Fruit fly (Drosophila melanogaster) whole organism, prepupa: Measurements from ENCODE around the gene CG12992.

Experiments used
- CG10631 ChIP-seq: fragments of 200-800 bp; sonication (Bioruptor generic); optimal IDR thresholded peaks from 2 replicates; lab custom pipeline; 2016; ENCODE audit warnings: missing biosample characterization, missing genetic modification characterization
- CG10669 ChIP-seq: fragments of 200-800 bp; sonication (Bioruptor generic); optimal IDR thresholded peaks from 3 replicates; lab custom pipeline; 2018; ENCODE audit warnings: missing biosample characterization, mild to moderate bottlenecking, missing genetic modification characterization, moderate library complexity
- CG11294 ChIP-seq: fragments of 200-800 bp; sonication (Bioruptor generic); IDR thresholded peaks from 2 replicates; pipeline ENCODE4 v1.3.6; 2022; ENCODE audit warnings: missing biosample characterization, missing genetic modification characterization
- CG11762 ChIP-seq: fragments of 200-800 bp; sonication (Bioruptor generic); optimal IDR thresholded peaks from 3 replicates; lab custom pipeline; 2016; ENCODE audit warnings: missing biosample characterization, missing genetic modification characterization; ENCODE audit not compliant: insufficient read depth
- CG11902 ChIP-seq: fragments of 200-800 bp; sonication (Bioruptor generic); optimal IDR thresholded peaks from 3 replicates; lab custom pipeline; 2016; ENCODE audit warnings: missing biosample characterization, missing genetic modification characterization
- CG1621 ChIP-seq: fragments of 200-800 bp; sonication (Bioruptor generic); optimal IDR thresholded peaks from 3 replicates; lab custom pipeline; 2018; ENCODE audit warnings: missing biosample characterization, mild to moderate bottlenecking, missing genetic modification characterization
- CG16779 ChIP-seq: fragments of 200-800 bp; sonication (Bioruptor generic); optimal IDR thresholded peaks from 3 replicates; lab custom pipeline; 2017; ENCODE audit warnings: missing biosample characterization, mild to moderate bottlenecking, missing genetic modification characterization
- CG3032 ChIP-seq: fragments of 200-800 bp; optimal IDR thresholded peaks from 2 replicates; lab custom pipeline; 2019; ENCODE audit warnings: missing biosample characterization, mild to moderate bottlenecking, missing genetic modification characterization, moderate library complexity
- CG31627 ChIP-seq: fragments of 200-800 bp; sonication (Bioruptor generic); optimal IDR thresholded peaks from 3 replicates; lab custom pipeline; 2016; ENCODE audit warnings: missing biosample characterization, missing genetic modification characterization
- CG32006 ChIP-seq: fragments of 200-800 bp; sonication (Bioruptor generic); optimal IDR thresholded peaks from 3 replicates; lab custom pipeline; 2017; ENCODE audit warnings: missing biosample characterization, mild to moderate bottlenecking, missing genetic modification characterization
- CG34406 ChIP-seq: fragments of 200-800 bp; sonication (Bioruptor generic); optimal IDR thresholded peaks from 3 replicates; lab custom pipeline; 2016; ENCODE audit warnings: missing biosample characterization, missing genetic modification characterization
- CG3919 ChIP-seq: fragments of 200-800 bp; sonication (Bioruptor generic); optimal IDR thresholded peaks from 3 replicates; lab custom pipeline; 2016; ENCODE audit warnings: missing biosample characterization, missing genetic modification characterization
- CG4318 ChIP-seq: fragments of 200-800 bp; sonication (Bioruptor generic); optimal IDR thresholded peaks from 3 replicates; lab custom pipeline; 2017; ENCODE audit warnings: missing biosample characterization, mild to moderate bottlenecking, missing genetic modification characterization
- CG6792 ChIP-seq: fragments of 200-800 bp; sonication (Bioruptor generic); optimal IDR thresholded peaks from 3 replicates; lab custom pipeline; 2016; ENCODE audit warnings: missing biosample characterization, missing genetic modification characterization
- CG6808 ChIP-seq: fragments of 200-800 bp; sonication (Bioruptor generic); optimal IDR thresholded peaks from 3 replicates; lab custom pipeline; 2017; ENCODE audit warnings: missing biosample characterization, missing genetic modification characterization, mild to moderate bottlenecking, moderate library complexity, missing genetic modification reagents
- CG6854 ChIP-seq: fragments of 200-800 bp; sonication (Bioruptor generic); optimal IDR thresholded peaks from 2 replicates; lab custom pipeline; 2017; ENCODE audit warnings: missing biosample characterization, mild to moderate bottlenecking, missing genetic modification characterization
- CG7368 ChIP-seq: fragments of 200-800 bp; sonication (Bioruptor generic); optimal IDR thresholded peaks from 3 replicates; lab custom pipeline; 2016; ENCODE audit warnings: missing biosample characterization, missing genetic modification characterization
- CG8119 ChIP-seq: fragments of 200-800 bp; sonication (Bioruptor generic); IDR thresholded peaks from 3 replicates; pipeline ENCODE4 v1.3.6; 2022; ENCODE audit warnings: missing biosample characterization, missing genetic modification characterization
- CG8319 ChIP-seq: fragments of 200-800 bp; sonication (Bioruptor generic); optimal IDR thresholded peaks from 3 replicates; lab custom pipeline; 2016; ENCODE audit warnings: missing biosample characterization, missing genetic modification characterization
- CG8632 ChIP-seq: fragments of 200-800 bp; sonication (Bioruptor generic); optimal IDR thresholded peaks from 3 replicates; lab custom pipeline; 2016; ENCODE audit warnings: missing biosample characterization, missing genetic modification characterization
- Eip75B ChIP-seq: fragments of 200-800 bp; sonication (Bioruptor generic); optimal IDR thresholded peaks from 3 replicates; lab custom pipeline; 2016; ENCODE audit warnings: missing biosample characterization, missing genetic modification characterization
- Eip78C ChIP-seq: fragments of 200-800 bp; sonication (Bioruptor generic); peaks from one replicate; lab custom pipeline; 2016; ENCODE audit warnings: missing biosample characterization, missing genetic modification characterization
- Ets21C ChIP-seq: fragments of 200-800 bp; sonication (Bioruptor generic); optimal IDR thresholded peaks from 3 replicates; lab custom pipeline; 2016; ENCODE audit warnings: missing biosample characterization, missing genetic modification characterization
- Ets96B ChIP-seq: fragments of 200-800 bp; optimal IDR thresholded peaks from 2 replicates; lab custom pipeline; 2019; ENCODE audit warnings: missing biosample characterization, mild to moderate bottlenecking, missing genetic modification characterization, moderate library complexity
- Hr38 ChIP-seq: sonication (Bioruptor generic); optimal IDR thresholded peaks from 2 replicates; lab custom pipeline; 2016; ENCODE audit warnings: missing biosample characterization, missing genetic modification characterization
- Hr39 ChIP-seq: fragments of 200-800 bp; sonication (Bioruptor generic); optimal IDR thresholded peaks from 2 replicates; lab custom pipeline; 2016; ENCODE audit warnings: missing biosample characterization, missing genetic modification characterization
- Hr4 ChIP-seq: fragments of 200-800 bp; sonication (Bioruptor generic); optimal IDR thresholded peaks from 3 replicates; lab custom pipeline; 2016; ENCODE audit warnings: missing biosample characterization, missing genetic modification characterization
- Lpt ChIP-seq: fragments of 200-800 bp; sonication (Bioruptor generic); optimal IDR thresholded peaks from 3 replicates; lab custom pipeline; 2016; ENCODE audit warnings: missing biosample characterization, missing genetic modification characterization
- Met ChIP-seq: fragments of 200-800 bp; sonication (Bioruptor generic); optimal IDR thresholded peaks from 3 replicates; lab custom pipeline; 2016; ENCODE audit warnings: missing biosample characterization, missing genetic modification characterization
- OdsH ChIP-seq: fragments of 200-800 bp; sonication (Bioruptor generic); optimal IDR thresholded peaks from 3 replicates; lab custom pipeline; 2016; ENCODE audit warnings: missing biosample characterization, missing genetic modification characterization
- Sox102F ChIP-seq: fragments of 200-800 bp; sonication (Bioruptor generic); optimal IDR thresholded peaks from 2 replicates; lab custom pipeline; 2016; ENCODE audit warnings: missing biosample characterization, mild to moderate bottlenecking, missing genetic modification characterization
- Sox14 ChIP-seq: fragments of 200-800 bp; sonication (Bioruptor generic); optimal IDR thresholded peaks from 3 replicates; lab custom pipeline; 2016; ENCODE audit warnings: missing biosample characterization, missing genetic modification characterization
- achi ChIP-seq: fragments of 200-800 bp; sonication (Bioruptor generic); optimal IDR thresholded peaks from 3 replicates; lab custom pipeline; 2016; ENCODE audit warnings: missing biosample characterization, missing genetic modification characterization
- acj6 ChIP-seq: fragments of 200-800 bp; sonication (Bioruptor generic); optimal IDR thresholded peaks from 3 replicates; lab custom pipeline; 2016; ENCODE audit warnings: missing biosample characterization, missing genetic modification characterization
- cyc ChIP-seq: fragments of 200-800 bp; sonication (Bioruptor generic); optimal IDR thresholded peaks from 3 replicates; lab custom pipeline; 2016; ENCODE audit warnings: missing biosample characterization, missing genetic modification characterization
- dac ChIP-seq: fragments of 200-800 bp; sonication (Bioruptor generic); optimal IDR thresholded peaks from 2 replicates; lab custom pipeline; 2017; ENCODE audit warnings: missing biosample characterization, mild to moderate bottlenecking, missing genetic modification characterization
- dsx ChIP-seq: fragments of 200-800 bp; optimal IDR thresholded peaks from 3 replicates; lab custom pipeline; 2019; ENCODE audit warnings: missing biosample characterization, mild to moderate bottlenecking, missing genetic modification characterization, moderate library complexity; ENCODE audit not compliant: poor library complexity, severe bottlenecking
- eg ChIP-seq: fragments of 200-800 bp; sonication (Bioruptor generic); IDR thresholded peaks from 3 replicates; pipeline ENCODE4 v1.3.6; 2022; ENCODE audit warnings: missing biosample characterization, missing genetic modification characterization
- fd59A ChIP-seq: fragments of 200-800 bp; sonication (Bioruptor generic); optimal IDR thresholded peaks from 2 replicates; lab custom pipeline; 2017; ENCODE audit warnings: missing biosample characterization, mild to moderate bottlenecking, missing genetic modification characterization, missing genetic modification reagents
- fd85E ChIP-seq: fragments of 200-800 bp; sonication (Bioruptor generic); optimal IDR thresholded peaks from 3 replicates; lab custom pipeline; 2016; ENCODE audit warnings: missing biosample characterization, missing genetic modification characterization
- fkh ChIP-seq: fragments of 200-800 bp; sonication (Bioruptor generic); optimal IDR thresholded peaks from 3 replicates; lab custom pipeline; 2017; ENCODE audit warnings: missing biosample characterization, mild to moderate bottlenecking, missing genetic modification characterization, moderate library complexity
- lz ChIP-seq: fragments of 200-800 bp; sonication (Bioruptor generic); optimal IDR thresholded peaks from 3 replicates; lab custom pipeline; 2016; ENCODE audit warnings: missing biosample characterization, missing genetic modification characterization
- pdm3 ChIP-seq: fragments of 200-800 bp; sonication (Bioruptor generic); optimal IDR thresholded peaks from 3 replicates; lab custom pipeline; 2016; ENCODE audit warnings: missing biosample characterization, missing genetic modification characterization
- salr ChIP-seq, 2 experiments: fragments of 200-800 bp; sonication (Bioruptor generic); optimal IDR thresholded peaks; 3 replicates each; lab custom pipeline; 2016 to 2018; ENCODE audit warnings: missing biosample characterization in 2 of 2, missing genetic modification characterization in 2 of 2, mild to moderate bottlenecking in 1 of 2
- spab ChIP-seq: fragments of 200-800 bp; sonication (Bioruptor generic); optimal IDR thresholded peaks from 2 replicates; lab custom pipeline; 2017; ENCODE audit warnings: missing biosample characterization, mild to moderate bottlenecking, missing genetic modification characterization, missing genetic modification reagents
- ss ChIP-seq, 2 experiments: fragments of 200-800 bp; sonication (Bioruptor generic); optimal IDR thresholded peaks; 2 replicates in 1 of 2; 3 replicates in 1 of 2; lab custom pipeline; 2017 to 2018; ENCODE audit warnings: mild to moderate bottlenecking in 2 of 2, missing biosample characterization in 2 of 2, missing genetic modification characterization in 2 of 2, moderate library complexity in 1 of 2
- svp ChIP-seq: fragments of 200-800 bp; sonication (Bioruptor generic); peaks from one replicate; lab custom pipeline; 2016; ENCODE audit warnings: missing biosample characterization, missing genetic modification characterization
- topi ChIP-seq: fragments of 200-800 bp; sonication (Bioruptor generic); optimal IDR thresholded peaks from 3 replicates; lab custom pipeline; 2016; ENCODE audit warnings: missing biosample characterization, missing genetic modification characterization
- vri ChIP-seq: fragments of 200-800 bp; sonication (Bioruptor generic); optimal IDR thresholded peaks from 3 replicates; lab custom pipeline; 2016; ENCODE audit warnings: missing biosample characterization, mild to moderate bottlenecking, missing genetic modification characterization

The CG12992 gene

dm6 chrX:17542729-17543128 lies 45.9 kb upstream of the CG12992 start (continued):
- TF ChIP-seq CG4318 (GFP tag; lab: Kevin White, UChicago) (no peak), eg (GFP tag; lab: Robert Waterston, UW) (peak; percentile 44; the same call in 1 of the 3 replicates), CG1621 (tag; lab: Kevin White, UChicago) (peak; percentile 56), svp (GFP tag; lab: Kevin White, UChicago) (peak; percentile 77), pdm3 (GFP tag; lab: Kevin White, UChicago) (peak; percentile 38)

dm6 chrX:17543324-17543723 lies 45.3 kb upstream of the CG12992 start:
- TF ChIP-seq CG1621 (tag; lab: Kevin White, UChicago) (peak; percentile 73), CG34406 (GFP tag; lab: Kevin White, UChicago) (peak; percentile 45), Sox102F (peak; percentile 74), salr (GFP tag; optimal IDR thresholded peaks at IDR 0.05; lab: Kevin White, UChicago) (peak; percentile 9 to 50), Ets21C (GFP tag; lab: Kevin White, UChicago) (peak; percentile 65), acj6 (peak; percentile 65), CG11902 (GFP tag; lab: Kevin White, UChicago) (peak; percentile 36), Eip78C (GFP tag; lab: Kevin White, UChicago) (peak; percentile 92), dac (peak; percentile 14), Ets96B (tag; lab: Kevin White, UChicago) (peak; percentile 75), CG6808 (GFP tag; lab: Kevin White, UChicago) (peak; percentile 62), CG11762 (GFP tag; lab: Kevin White, UChicago) (peak; percentile 63), spab (GFP tag; lab: Kevin White, UChicago) (peak; percentile 58), lz (GFP tag; lab: Kevin White, UChicago) (peak; percentile 64), Sox14 (GFP tag; lab: Kevin White, UChicago) (peak; percentile 76), CG4318 (GFP tag; lab: Kevin White, UChicago) (peak; percentile 47), achi (GFP tag; lab: Kevin White, UChicago) (peak; percentile 70), Hr39 (GFP tag; lab: Kevin White, UChicago) (peak; percentile 75), Hr4 (peak; percentile 64), topi (GFP tag; lab: Kevin White, UChicago) (peak; percentile 71), fkh (GFP tag; lab: Kevin White, UChicago) (no peak), OdsH (GFP tag; lab: Kevin White, UChicago) (peak; percentile 79), Lpt (GFP tag; lab: Kevin White, UChicago) (peak; percentile 63), Met (GFP tag; lab: Kevin White, UChicago) (peak; percentile 81), fd85E (GFP tag; lab: Kevin White, UChicago) (peak; percentile 1), CG11294 (GFP tag; lab: Robert Waterston, UW) (no peak), CG6792 (GFP tag; lab: Kevin White, UChicago) (peak; percentile 75), ss (GFP tag; optimal IDR thresholded peaks at IDR 0.05; lab: Kevin White, UChicago) (peak; percentile 7 to 42), Eip75B (GFP tag; lab: Kevin White, UChicago) (peak; percentile 70), CG8632 (peak; percentile 62), CG7368 (peak; percentile 59), CG10669 (GFP tag; lab: Kevin White, UChicago) (peak; percentile 65), cyc (GFP tag; lab: Kevin White, UChicago) (peak; percentile 68), CG31627 (GFP tag; lab: Kevin White, UChicago) (peak; percentile 67), CG3032 (tag; lab: Kevin White, UChicago) (peak; percentile 68), CG6854 (peak; percentile 30), CG16779 (tag; lab: Kevin White, UChicago) (peak; percentile 54), CG32006 (GFP tag; lab: Kevin White, UChicago) (peak; percentile 70), CG8119 (peak; percentile 78), fd59A (peak; percentile 71), eg (GFP tag; lab: Robert Waterston, UW) (peak; percentile 59; the same call in 2 of the 3 replicates), dsx (GFP tag; lab: Kevin White, UChicago) (peak; percentile 67), CG8319 (GFP tag; lab: Kevin White, UChicago) (peak; percentile 49), CG10631 (GFP tag; lab: Kevin White, UChicago) (peak; percentile 58), CG3919 (peak; percentile 79), vri (peak; percentile 43), Hr38 (GFP tag; lab: Kevin White, UChicago) (no peak), svp (GFP tag; lab: Kevin White, UChicago) (peak; percentile 83)
